Fruit fly (Drosophila melanogaster) whole organism, prepupa: Measurements from ENCODE around the gene ex.
A peak's percentile ranks its signal among the peaks of the same experiment; 100 is the strongest.

Experiments
- CG10631 ChIP-seq: fragments of 200-800 bp; sonication (Bioruptor generic); optimal IDR thresholded peaks from 2 replicates; lab custom pipeline; 2016; ENCODE audit warnings: missing biosample characterization, missing genetic modification characterization
- CG10669 ChIP-seq: fragments of 200-800 bp; sonication (Bioruptor generic); optimal IDR thresholded peaks from 3 replicates; lab custom pipeline; 2018; ENCODE audit warnings: missing biosample characterization, mild to moderate bottlenecking, missing genetic modification characterization, moderate library complexity
- CG15336 ChIP-seq: fragments of 200-800 bp; sonication (Bioruptor generic); IDR thresholded peaks from 2 replicates; pipeline ENCODE4 v1.3.6; 2022; ENCODE audit warnings: missing biosample characterization, missing genetic modification characterization
- CG1621 ChIP-seq: fragments of 200-800 bp; sonication (Bioruptor generic); optimal IDR thresholded peaks from 3 replicates; lab custom pipeline; 2018; ENCODE audit warnings: missing biosample characterization, mild to moderate bottlenecking, missing genetic modification characterization
- CG16779 ChIP-seq: fragments of 200-800 bp; sonication (Bioruptor generic); optimal IDR thresholded peaks from 3 replicates; lab custom pipeline; 2017; ENCODE audit warnings: missing biosample characterization, mild to moderate bottlenecking, missing genetic modification characterization
- CG31627 ChIP-seq: fragments of 200-800 bp; sonication (Bioruptor generic); optimal IDR thresholded peaks from 3 replicates; lab custom pipeline; 2016; ENCODE audit warnings: missing biosample characterization, missing genetic modification characterization
- CG34406 ChIP-seq: fragments of 200-800 bp; sonication (Bioruptor generic); optimal IDR thresholded peaks from 3 replicates; lab custom pipeline; 2016; ENCODE audit warnings: missing biosample characterization, missing genetic modification characterization
- CG3919 ChIP-seq: fragments of 200-800 bp; sonication (Bioruptor generic); optimal IDR thresholded peaks from 3 replicates; lab custom pipeline; 2016; ENCODE audit warnings: missing biosample characterization, missing genetic modification characterization
- CG6163 ChIP-seq: fragments of 200-800 bp; sonication (Bioruptor generic); IDR thresholded peaks from 3 replicates; pipeline ENCODE4 v1.3.6; 2022; ENCODE audit warnings: missing biosample characterization, missing genetic modification characterization
- CG6276 ChIP-seq: fragments of 200-800 bp; sonication (Bioruptor generic); optimal IDR thresholded peaks from 2 replicates; lab custom pipeline; 2017; ENCODE audit warnings: missing biosample characterization, mild to moderate bottlenecking, missing genetic modification characterization
- CG6808 ChIP-seq: fragments of 200-800 bp; sonication (Bioruptor generic); optimal IDR thresholded peaks from 3 replicates; lab custom pipeline; 2017; ENCODE audit warnings: missing biosample characterization, missing genetic modification characterization, mild to moderate bottlenecking, moderate library complexity, missing genetic modification reagents
- CG7368 ChIP-seq: fragments of 200-800 bp; sonication (Bioruptor generic); optimal IDR thresholded peaks from 3 replicates; lab custom pipeline; 2016; ENCODE audit warnings: missing biosample characterization, missing genetic modification characterization
- CG8119 ChIP-seq: fragments of 200-800 bp; sonication (Bioruptor generic); IDR thresholded peaks from 3 replicates; pipeline ENCODE4 v1.3.6; 2022; ENCODE audit warnings: missing biosample characterization, missing genetic modification characterization
- CG9139 ChIP-seq: fragments of 200-800 bp; sonication (Bioruptor generic); optimal IDR thresholded peaks from 3 replicates; lab custom pipeline; 2017; ENCODE audit warnings: missing biosample characterization, mild to moderate bottlenecking, missing genetic modification characterization
- Eip75B ChIP-seq: fragments of 200-800 bp; sonication (Bioruptor generic); optimal IDR thresholded peaks from 3 replicates; lab custom pipeline; 2016; ENCODE audit warnings: missing biosample characterization, missing genetic modification characterization
- Eip78C ChIP-seq: fragments of 200-800 bp; sonication (Bioruptor generic); peaks from one replicate; lab custom pipeline; 2016; ENCODE audit warnings: missing biosample characterization, missing genetic modification characterization
- Eip93F ChIP-seq: fragments of 200-800 bp; sonication (Bioruptor generic); optimal IDR thresholded peaks from 2 replicates; lab custom pipeline; 2016; ENCODE audit warnings: missing biosample characterization, mild to moderate bottlenecking, missing genetic modification characterization
- Ets21C ChIP-seq: fragments of 200-800 bp; sonication (Bioruptor generic); optimal IDR thresholded peaks from 3 replicates; lab custom pipeline; 2016; ENCODE audit warnings: missing biosample characterization, missing genetic modification characterization
- Gug ChIP-seq: fragments of 200-800 bp; sonication (Bioruptor generic); IDR thresholded peaks from 2 replicates; pipeline ENCODE4 v1.3.6; 2022; ENCODE audit warnings: missing biosample characterization, missing genetic modification characterization
- Hr39 ChIP-seq: fragments of 200-800 bp; sonication (Bioruptor generic); optimal IDR thresholded peaks from 2 replicates; lab custom pipeline; 2016; ENCODE audit warnings: missing biosample characterization, missing genetic modification characterization
- Lpt ChIP-seq: fragments of 200-800 bp; sonication (Bioruptor generic); optimal IDR thresholded peaks from 3 replicates; lab custom pipeline; 2016; ENCODE audit warnings: missing biosample characterization, missing genetic modification characterization
- Met ChIP-seq: fragments of 200-800 bp; sonication (Bioruptor generic); optimal IDR thresholded peaks from 3 replicates; lab custom pipeline; 2016; ENCODE audit warnings: missing biosample characterization, missing genetic modification characterization
- Smox ChIP-seq: fragments of 200-800 bp; sonication (Bioruptor generic); optimal IDR thresholded peaks from 3 replicates; lab custom pipeline; 2016; ENCODE audit warnings: missing biosample characterization, missing genetic modification characterization
- Sox14 ChIP-seq: fragments of 200-800 bp; sonication (Bioruptor generic); optimal IDR thresholded peaks from 3 replicates; lab custom pipeline; 2016; ENCODE audit warnings: missing biosample characterization, missing genetic modification characterization
- Sox15 ChIP-seq: fragments of 200-800 bp; sonication (Bioruptor generic); optimal IDR thresholded peaks from 3 replicates; lab custom pipeline; 2016; ENCODE audit warnings: missing biosample characterization, missing genetic modification characterization
- achi ChIP-seq: fragments of 200-800 bp; sonication (Bioruptor generic); optimal IDR thresholded peaks from 3 replicates; lab custom pipeline; 2016; ENCODE audit warnings: missing biosample characterization, missing genetic modification characterization
- acj6 ChIP-seq: fragments of 200-800 bp; sonication (Bioruptor generic); optimal IDR thresholded peaks from 3 replicates; lab custom pipeline; 2016; ENCODE audit warnings: missing biosample characterization, missing genetic modification characterization
- cyc ChIP-seq: fragments of 200-800 bp; sonication (Bioruptor generic); optimal IDR thresholded peaks from 3 replicates; lab custom pipeline; 2016; ENCODE audit warnings: missing biosample characterization, missing genetic modification characterization
- dac ChIP-seq: fragments of 200-800 bp; sonication (Bioruptor generic); optimal IDR thresholded peaks from 2 replicates; lab custom pipeline; 2017; ENCODE audit warnings: missing biosample characterization, mild to moderate bottlenecking, missing genetic modification characterization
- dsx ChIP-seq: fragments of 200-800 bp; optimal IDR thresholded peaks from 3 replicates; lab custom pipeline; 2019; ENCODE audit warnings: missing biosample characterization, mild to moderate bottlenecking, missing genetic modification characterization, moderate library complexity; ENCODE audit not compliant: poor library complexity, severe bottlenecking
- esn ChIP-seq: fragments of 200-800 bp; sonication (Bioruptor generic); optimal IDR thresholded peaks from 2 replicates; lab custom pipeline; 2016; ENCODE audit warnings: missing biosample characterization, mild to moderate bottlenecking, missing genetic modification characterization, moderate library complexity
- fd85E ChIP-seq: fragments of 200-800 bp; sonication (Bioruptor generic); optimal IDR thresholded peaks from 3 replicates; lab custom pipeline; 2016; ENCODE audit warnings: missing biosample characterization, missing genetic modification characterization
- fkh ChIP-seq: fragments of 200-800 bp; sonication (Bioruptor generic); optimal IDR thresholded peaks from 3 replicates; lab custom pipeline; 2017; ENCODE audit warnings: missing biosample characterization, mild to moderate bottlenecking, missing genetic modification characterization, moderate library complexity
- lz ChIP-seq: fragments of 200-800 bp; sonication (Bioruptor generic); optimal IDR thresholded peaks from 3 replicates; lab custom pipeline; 2016; ENCODE audit warnings: missing biosample characterization, missing genetic modification characterization
- net ChIP-seq: fragments of 200-800 bp; sonication (Bioruptor generic); optimal IDR thresholded peaks from 3 replicates; lab custom pipeline; 2016; ENCODE audit warnings: missing biosample characterization, missing genetic modification characterization
- pdm3 ChIP-seq: fragments of 200-800 bp; sonication (Bioruptor generic); optimal IDR thresholded peaks from 3 replicates; lab custom pipeline; 2016; ENCODE audit warnings: missing biosample characterization, missing genetic modification characterization
- salr ChIP-seq, 2 experiments: fragments of 200-800 bp; sonication (Bioruptor generic); optimal IDR thresholded peaks; 3 replicates each; lab custom pipeline; 2016 to 2018; ENCODE audit warnings: missing biosample characterization in 2 of 2, missing genetic modification characterization in 2 of 2, mild to moderate bottlenecking in 1 of 2
- ss ChIP-seq, 2 experiments: fragments of 200-800 bp; sonication (Bioruptor generic); optimal IDR thresholded peaks; 2 replicates in 1 of 2; 3 replicates in 1 of 2; lab custom pipeline; 2017 to 2018; ENCODE audit warnings: mild to moderate bottlenecking in 2 of 2, missing biosample characterization in 2 of 2, missing genetic modification characterization in 2 of 2, moderate library complexity in 1 of 2
- svp ChIP-seq: fragments of 200-800 bp; sonication (Bioruptor generic); peaks from one replicate; lab custom pipeline; 2016; ENCODE audit warnings: missing biosample characterization, missing genetic modification characterization
- topi ChIP-seq: fragments of 200-800 bp; sonication (Bioruptor generic); optimal IDR thresholded peaks from 3 replicates; lab custom pipeline; 2016; ENCODE audit warnings: missing biosample characterization, missing genetic modification characterization
- vri ChIP-seq: fragments of 200-800 bp; sonication (Bioruptor generic); optimal IDR thresholded peaks from 3 replicates; lab custom pipeline; 2016; ENCODE audit warnings: missing biosample characterization, mild to moderate bottlenecking, missing genetic modification characterization

Gene ex

DNA sequence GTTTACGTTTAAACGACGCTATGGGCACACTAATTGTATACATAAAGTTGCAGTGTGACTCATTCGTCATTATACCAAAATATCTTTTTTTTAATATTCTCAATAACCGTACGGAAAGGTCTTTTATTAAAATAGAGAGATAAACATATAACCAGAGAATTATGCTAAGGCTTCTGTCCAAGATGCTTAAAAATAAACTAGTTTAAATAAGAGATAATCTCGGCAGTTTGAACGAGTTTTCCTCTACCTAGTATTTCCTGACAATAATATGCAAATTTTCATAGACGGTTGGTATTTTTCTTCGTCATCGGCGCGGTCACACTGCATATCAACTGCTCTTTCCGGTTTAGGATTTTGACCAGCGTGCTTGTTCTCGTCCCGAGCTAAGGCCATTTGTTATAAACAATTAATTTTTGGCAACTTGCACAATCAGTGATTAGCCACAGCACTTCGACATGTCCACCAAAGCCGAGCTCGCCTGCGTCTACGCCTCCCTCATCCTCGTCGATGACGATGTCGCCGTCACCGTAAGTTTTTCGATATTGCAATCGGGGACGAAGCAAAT is 11.3 kb upstream of the ex start, which contains the start of the genes CG13690 and RpLP1 (continued):
- TF ChIP-seq CG10669 (GFP tag; lab: Kevin White, UChicago), result peak; percentile 43
- TF ChIP-seq esn, result peak; percentile 86
- peak; percentile 69 for TF ChIP-seq CG7368 (GFP tag; lab: Kevin White, UChicago)
- peak; percentile 69 for TF ChIP-seq lz
- peak; percentile 71 for TF ChIP-seq CG6808 (GFP tag; lab: Kevin White, UChicago)
- TF ChIP-seq CG31627 (GFP tag; lab: Kevin White, UChicago), result peak; percentile 42
- peak; percentile 63 for TF ChIP-seq fd85E (GFP tag; lab: Kevin White, UChicago)
- peak; percentile 73 for TF ChIP-seq topi (GFP tag; lab: Kevin White, UChicago)
- TF ChIP-seq Eip93F (GFP tag; lab: Kevin White, UChicago), result peak; percentile 4

DNA sequence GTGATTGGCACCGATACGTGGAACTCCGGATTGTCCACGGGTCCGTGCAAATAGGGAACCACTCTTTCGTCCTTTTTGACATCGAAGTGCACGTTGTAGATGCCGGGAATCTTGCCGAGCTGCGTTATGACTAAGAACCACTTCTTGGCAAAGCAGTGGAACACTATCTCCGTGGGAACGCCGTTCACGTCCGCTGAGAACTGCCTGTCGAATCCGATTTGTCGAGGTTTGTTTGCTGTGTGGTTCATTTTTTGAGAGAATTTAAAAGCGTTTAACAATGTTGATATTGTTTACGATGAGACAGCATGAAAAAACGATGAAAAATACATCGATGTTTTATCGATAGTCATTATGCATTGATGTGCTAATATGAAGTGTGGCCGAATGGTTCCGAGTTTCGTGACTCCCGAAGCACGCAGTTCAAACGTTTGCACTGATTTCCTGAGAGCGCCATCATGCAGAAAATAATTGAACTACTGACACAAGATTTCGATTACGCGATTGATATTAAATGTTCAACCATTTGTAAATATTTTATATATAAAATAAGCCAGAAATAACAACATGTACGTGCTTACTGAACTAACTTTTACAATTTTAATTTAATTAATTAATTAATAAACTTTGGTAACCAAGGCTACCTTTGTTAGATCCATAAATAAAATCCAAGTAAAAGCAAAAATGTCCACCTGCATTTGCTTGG is 9.8 kb upstream of the ex start, which contains the start of the genes CG11885 and CG13692:
Gene CG11885, minus strand, starts transcription at position 332 of the 703 bp plus-strand sequence.
Gene CG13692, plus strand, starts transcription at position 653 of the 703 bp plus-strand sequence.
- TF ChIP-seq CG16779 (tag; lab: Kevin White, UChicago), result no peak
- TF ChIP-seq Sox15, result no peak
- TF ChIP-seq cyc, result peak; percentile 3
- no peak for TF ChIP-seq fd85E (GFP tag; lab: Kevin White, UChicago)
- no peak for TF ChIP-seq CG8119 (GFP tag; lab: Robert Waterston, UW)
- no peak for TF ChIP-seq salr (GFP tag; optimal IDR thresholded peaks at IDR 0.05; lab: Kevin White, UChicago)
- TF ChIP-seq CG6276, result no peak
- no peak for TF ChIP-seq net (GFP tag; lab: Kevin White, UChicago)
- TF ChIP-seq dsx (GFP tag; lab: Kevin White, UChicago), result peak; percentile 89
- peak; percentile 78 for TF ChIP-seq vri
- no peak for TF ChIP-seq CG34406 (GFP tag; lab: Kevin White, UChicago)
- TF ChIP-seq Lpt (GFP tag; lab: Kevin White, UChicago), result no peak
- no peak for TF ChIP-seq Eip93F (GFP tag; lab: Kevin White, UChicago)
- TF ChIP-seq svp (GFP tag; lab: Kevin White, UChicago), result peak; percentile 72
- TF ChIP-seq CG6163 (GFP tag; lab: Robert Waterston, UW), result no peak
- peak; percentile 24 for TF ChIP-seq topi (GFP tag; lab: Kevin White, UChicago)
- peak; percentile 58 for TF ChIP-seq Eip78C (GFP tag; lab: Kevin White, UChicago)
- no peak for TF ChIP-seq CG15336 (GFP tag; lab: Robert Waterston, UW)
- TF ChIP-seq acj6, result peak; percentile 15
- no peak for TF ChIP-seq Eip75B (GFP tag; lab: Kevin White, UChicago)
- peak; percentile 44 for TF ChIP-seq esn
- peak; percentile 38 for TF ChIP-seq CG3919 (GFP tag; lab: Kevin White, UChicago)
- no peak for TF ChIP-seq dac (GFP tag; lab: Kevin White, UChicago)
- TF ChIP-seq ss (GFP tag; optimal IDR thresholded peaks at IDR 0.05; lab: Kevin White, UChicago), result no peak
- TF ChIP-seq pdm3, result no peak
- peak; percentile 26 for TF ChIP-seq CG1621 (tag; lab: Kevin White, UChicago)
- no peak for TF ChIP-seq CG9139 (GFP tag; lab: Kevin White, UChicago)
- peak; percentile 90 for TF ChIP-seq fkh (GFP tag; lab: Kevin White, UChicago)
- TF ChIP-seq Sox14, result peak; percentile 43
- peak; percentile 5 for TF ChIP-seq Met (GFP tag; lab: Kevin White, UChicago)
- TF ChIP-seq Ets21C (GFP tag; lab: Kevin White, UChicago), result no peak
- TF ChIP-seq Hr39 (GFP tag; lab: Kevin White, UChicago), result peak; percentile 1
- no peak for TF ChIP-seq CG10631 (GFP tag; lab: Kevin White, UChicago)
- no peak for TF ChIP-seq Gug
- no peak for TF ChIP-seq Smox (GFP tag; lab: Kevin White, UChicago)
- TF ChIP-seq lz, result peak; percentile 35
- TF ChIP-seq CG31627 (GFP tag; lab: Kevin White, UChicago), result peak; percentile 15
- no peak for TF ChIP-seq achi (GFP tag; lab: Kevin White, UChicago)
